In genomic region chr3R:14567796-14568195, dm6 we compare ENCODE assay signal across 2 fruit fly cellular contexts.
TF ChIP-seq lines count a peak whose summit lies in the region.

No protein-coding gene starts in this region.

- TF ChIP-seq CTCF in whole organism, embryonic (GFP tag; optimal IDR thresholded peaks at IDR 0.05; lab: Kevin White, UChicago) = no peak

TF ChIP-seq in whole organism, adult, 20 proteins besides CTCF, POLR2A, EP300 and RAD21:
- TF ChIP-seq CG7045 (GFP tag; optimal IDR thresholded peaks at IDR 0.05; lab: Kevin White, UChicago) (no peak), cic (GFP tag; optimal IDR thresholded peaks at IDR 0.05; lab: Kevin White, UChicago) (peak; percentile 12), kay (GFP tag; lab: Kevin White, UChicago; ENCODE audit: borderline replicate concordance) (peak; percentile 97)

TF ChIP-seq in whole organism, embryonic, 481 proteins besides CTCF, POLR2A, EP300 and RAD21:
- no peak for TF ChIP-seq Sin3A (optimal IDR thresholded peaks at IDR 0.05; lab: Kevin White, UChicago)
- TF ChIP-seq vnd (GFP tag; IDR thresholded peaks at IDR 0.05; lab: Robert Waterston, UW; ENCODE audit: partially characterized antibody) = no peak
- no peak for TF ChIP-seq CG8924 (tag; optimal IDR thresholded peaks at IDR 0.05; lab: Kevin White, UChicago)
- peak; percentile 58 for TF ChIP-seq exex (tag; optimal IDR thresholded peaks at IDR 0.05; lab: Kevin White, UChicago)
- no peak for TF ChIP-seq ara (GFP tag; IDR thresholded peaks at IDR 0.05; lab: Robert Waterston, UW)
- no peak for TF ChIP-seq CG42726 (GFP tag; IDR thresholded peaks at IDR 0.05; lab: Robert Waterston, UW; ENCODE audit: partially characterized antibody)
- no peak for TF ChIP-seq Nf-YA (GFP tag; IDR thresholded peaks at IDR 0.05; lab: Robert Waterston, UW)

Comparison
In these comparisons a context has a peak if more than half of its experiments do, and no peak if none do; other contexts are left out.
1. Of the 1 proteins assayed by ChIP-seq in both whole organism, embryonic and whole organism, adult: peak only in whole organism, embryonic: none; only in whole organism, adult: kay; in both: none; in neither: 0.